Worm (Caenorhabditis elegans) whole organism, L4 larva: ENCODE results near the gene dyf-19.

Experiments used
- D1046.2 ChIP-seq: fragments of 200-800 bp; sonication (Bioruptor generic); IDR thresholded peaks from 2 replicates; pipeline ENCODE4 v1.3.6; 2022; ENCODE audit warnings: missing genetic modification characterization, missing compliant biosample characterization
- ama-1 ChIP-seq: fragments of 150-350 bp; optimal IDR thresholded peaks from 2 replicates; lab custom pipeline; 2014; ENCODE audit warnings: inconsistent platforms, mixed read lengths
- ceh-62 ChIP-seq: sonication (generic microtip); optimal IDR thresholded peaks from 2 replicates; lab custom pipeline; 2017; ENCODE audit warnings: missing biosample characterization, missing genetic modification characterization
- fos-1 ChIP-seq: fragments of 150-350 bp; optimal IDR thresholded peaks from 2 replicates; lab custom pipeline; 2014; ENCODE audit warnings: missing biosample characterization, missing genetic modification characterization
- lin-38 ChIP-seq: fragments of 200-800 bp; sonication (Bioruptor generic); IDR thresholded peaks from 2 replicates; pipeline ENCODE4 v1.3.6; 2022; ENCODE audit warnings: missing genetic modification reagents, missing genetic modification characterization, missing compliant biosample characterization
- lin-39 ChIP-seq: fragments of 150-350 bp; optimal IDR thresholded peaks from 2 replicates; lab custom pipeline; 2014; ENCODE audit warnings: missing biosample characterization, missing genetic modification reagents, missing genetic modification characterization
- mdl-1 ChIP-seq, 2 experiments: fragments of 150-350 bp in 1 of 2; sonication (generic microtip) in 1 of 2; optimal IDR thresholded peaks; 2 replicates each; lab custom pipeline; 2014 to 2017; ENCODE audit warnings: missing biosample characterization in 2 of 2, missing genetic modification characterization in 2 of 2
- mxl-3 ChIP-seq: fragments of 200-800 bp; sonication (Bioruptor generic); optimal IDR thresholded peaks from 2 replicates; lab custom pipeline; 2018; ENCODE audit warnings: mild to moderate bottlenecking, missing genetic modification characterization, missing compliant biosample characterization
- nhr-25 ChIP-seq: sonication (generic microtip); optimal IDR thresholded peaks from 2 replicates; lab custom pipeline; 2017; ENCODE audit warnings: missing genetic modification characterization, mild to moderate bottlenecking, missing compliant biosample characterization, antibody characterized with exemption, moderate library complexity, borderline replicate concordance; ENCODE audit not compliant: insufficient read depth
- nhr-28 ChIP-seq: fragments of 150-350 bp; optimal IDR thresholded peaks from 2 replicates; lab custom pipeline; 2014; ENCODE audit warnings: missing biosample characterization, missing genetic modification characterization
- skn-1 ChIP-seq: fragments of 150-350 bp; optimal IDR thresholded peaks from 2 replicates; lab custom pipeline; 2014; ENCODE audit warnings: missing biosample characterization, missing genetic modification characterization
- unc-130 ChIP-seq: sonication (generic microtip); optimal IDR thresholded peaks from 2 replicates; lab custom pipeline; 2016; ENCODE audit warnings: missing genetic modification reagents, missing genetic modification characterization, missing compliant biosample characterization
- unc-62 ChIP-seq, 3 experiments: fragments of 150-350 bp in 1 of 3; sonication (generic microtip); optimal IDR thresholded peaks in 2 of 3; peaks in 1 of 3; 1 replicate in 1 of 3; 2 replicates in 2 of 3; lab custom pipeline; 2014 to 2017; ENCODE audit warnings: missing biosample characterization in 3 of 3, missing genetic modification characterization in 3 of 3, missing genetic modification reagents in 3 of 3, missing genotype in 1 of 3

DNA sequence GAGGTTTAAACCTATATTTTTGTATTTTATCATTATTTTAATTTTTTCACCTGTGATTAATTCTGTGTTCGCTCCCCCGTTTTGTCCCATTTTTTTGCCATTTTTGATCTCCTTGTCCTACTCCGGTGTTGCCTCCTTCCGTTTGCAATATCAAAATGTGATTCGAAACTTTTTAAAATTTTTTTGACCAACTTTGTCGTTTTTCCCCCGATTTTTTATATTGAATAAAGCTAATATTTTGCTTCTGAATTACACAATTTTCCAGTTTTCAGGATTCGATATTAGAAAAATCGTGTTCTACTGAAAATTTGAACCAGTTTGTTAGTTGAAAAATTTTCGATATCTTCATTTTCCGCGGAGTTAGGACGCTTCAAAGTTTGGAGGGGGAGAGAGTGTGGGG lies 19.0 kb upstream of the dyf-19 start, which contains the start of gene nlp-25:
- TF ChIP-seq unc-130 (GFP tag; lab: Kevin White, UChicago): no peak
- no peak for TF ChIP-seq ama-1
- no peak for TF ChIP-seq fos-1 (tag; lab: Kevin White, UChicago)
- no peak for TF ChIP-seq lin-39 (tag; lab: Kevin White, UChicago)
- no peak for TF ChIP-seq nhr-28 (tag; lab: Kevin White, UChicago)
- no peak for TF ChIP-seq unc-62 (GFP tag; optimal IDR thresholded peaks at IDR 0.05 in 1 of 2; lab: Kevin White, UChicago)
- TF ChIP-seq unc-62 (tag; optimal IDR thresholded peaks at IDR 0.05; lab: Kevin White, UChicago): no peak
- no peak for TF ChIP-seq D1046.2
- TF ChIP-seq ceh-62 (tag; lab: Kevin White, UChicago): no peak
- TF ChIP-seq skn-1 (tag; lab: Kevin White, UChicago): no peak
- TF ChIP-seq mdl-1 (tag; optimal IDR thresholded peaks at IDR 0.05; lab: Kevin White, UChicago): no peak
- TF ChIP-seq nhr-25 (tag; lab: Kevin White, UChicago): no peak
- TF ChIP-seq lin-38 (GFP tag; lab: Robert Waterston, UW): no peak
- TF ChIP-seq mxl-3 (GFP tag; lab: Kevin White, UChicago): no peak
